Worm (Caenorhabditis elegans) whole organism, L1 larva: ENCODE measurements around the gene C44B7.7.

Experiments
- alr-1 ChIP-seq: fragments of 200-800 bp; sonication (Bioruptor generic); optimal IDR thresholded peaks from 2 replicates; lab custom pipeline; 2018; ENCODE audit warnings: borderline replicate concordance, mild to moderate bottlenecking, missing genetic modification characterization, missing compliant biosample characterization
- egl-27 ChIP-seq, 2 experiments: fragments of 150-350 bp in 1 of 2; sonication (generic microtip); optimal IDR thresholded peaks; 3 replicates each; lab custom pipeline; 2017 to 2018; ENCODE audit warnings: missing biosample characterization in 2 of 2, missing genetic modification characterization in 2 of 2, missing genetic modification reagents in 2 of 2
- elt-2 ChIP-seq: sonication (generic microtip); optimal IDR thresholded peaks from 2 replicates; lab custom pipeline; 2016; ENCODE audit warnings: missing genetic modification characterization, mild to moderate bottlenecking, inconsistent platforms, missing compliant biosample characterization, missing genetic modification reagents
- fkh-10 ChIP-seq: sonication (generic microtip); optimal IDR thresholded peaks from 2 replicates; lab custom pipeline; 2017; ENCODE audit warnings: missing biosample characterization, missing genetic modification reagents, missing genetic modification characterization
- lsy-2 ChIP-seq, 2 experiments: fragments of 150-350 bp; optimal IDR thresholded peaks; 2 replicates each; lab custom pipeline; 2014; ENCODE audit warnings: missing biosample characterization in 2 of 2, missing genetic modification characterization in 2 of 2
- mab-9 ChIP-seq: fragments of 200-800 bp; sonication (Bioruptor generic); IDR thresholded peaks from 2 replicates; pipeline ENCODE4 v1.3.6; 2022; ENCODE audit warnings: missing genetic modification reagents, missing genetic modification characterization, missing compliant biosample characterization
- nhr-11 ChIP-seq: fragments of 150-350 bp; optimal IDR thresholded peaks from 2 replicates; lab custom pipeline; 2014; ENCODE audit warnings: missing biosample characterization, missing genetic modification characterization
- nhr-76 ChIP-seq: sonication (generic microtip); optimal IDR thresholded peaks from 2 replicates; lab custom pipeline; 2017; ENCODE audit warnings: missing biosample characterization, missing genetic modification characterization
- pag-3 ChIP-seq: sonication (generic microtip); optimal IDR thresholded peaks from 2 replicates; lab custom pipeline; 2017; ENCODE audit warnings: missing genetic modification characterization, mild to moderate bottlenecking, missing compliant biosample characterization, antibody characterized with exemption, borderline replicate concordance; ENCODE audit not compliant: insufficient read depth
- snpc-4 ChIP-seq: fragments of 150-350 bp; optimal IDR thresholded peaks from 2 replicates; lab custom pipeline; 2014; ENCODE audit warnings: missing biosample characterization, missing genetic modification characterization
- snu-23 ChIP-seq: sonication (generic microtip); optimal IDR thresholded peaks from 2 replicates; lab custom pipeline; 2016; ENCODE audit warnings: missing genetic modification characterization, missing compliant biosample characterization
- ztf-11 ChIP-seq, 2 experiments: sonication (generic microtip); optimal IDR thresholded peaks; 2 replicates each; lab custom pipeline; 2016 to 2017; ENCODE audit warnings: missing genetic modification characterization in 2 of 2, missing biosample characterization in 1 of 2, missing compliant biosample characterization in 1 of 2

DNA sequence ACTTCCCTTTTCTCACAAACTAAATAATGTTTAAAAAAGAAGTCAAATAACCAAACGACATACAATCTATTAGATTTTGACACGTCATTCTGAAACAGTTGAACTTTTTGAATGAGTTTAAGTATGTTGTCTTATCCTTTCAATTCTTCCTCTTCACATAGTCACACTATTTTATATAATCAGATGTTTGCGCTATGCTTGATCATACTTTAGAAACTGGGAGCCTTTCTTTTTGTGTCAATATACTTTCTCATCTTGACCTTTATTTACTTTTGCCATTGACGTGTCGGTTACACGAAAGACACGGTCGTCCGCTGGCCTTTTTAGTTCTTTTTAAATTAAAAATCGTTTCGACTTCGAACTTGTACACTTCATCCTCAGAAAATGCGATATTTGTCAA, 28.0 kb downstream of the C44B7.7 start, which contains the start of gene C04A2.15:
- TF ChIP-seq nhr-76 (tag; lab: Kevin White, UChicago) (no peak), snu-23 (GFP tag; lab: Kevin White, UChicago) (no peak), mab-9 (no peak), fkh-10 (no peak), pag-3 (no peak), ztf-11 (tag; optimal IDR thresholded peaks at IDR 0.05; lab: Kevin White, UChicago) (no peak), alr-1 (tag; lab: Kevin White, UChicago) (no peak), lsy-2 (tag; optimal IDR thresholded peaks at IDR 0.05; lab: Kevin White, UChicago) (no peak), elt-2 (tag; lab: Kevin White, UChicago) (no peak), nhr-11 (no peak), snpc-4 (no peak), egl-27 (tag; optimal IDR thresholded peaks at IDR 0.05; lab: Kevin White, UChicago) (no peak)
